Worm (Caenorhabditis elegans) whole organism, mixed stage, embryonic: ENCODE measurements around the gene T09F5.2.

Experiments used
- M03D4.4 ChIP-seq: sonication (generic microtip); optimal IDR thresholded peaks from 2 replicates; lab custom pipeline; 2017; ENCODE audit warnings: mild to moderate bottlenecking, missing genetic modification characterization, missing compliant biosample characterization
- bed-3 ChIP-seq: fragments of 200-800 bp; sonication (Bioruptor generic); optimal IDR thresholded peaks from 3 replicates; lab custom pipeline; 2018; ENCODE audit warnings: mild to moderate bottlenecking, missing genetic modification characterization, moderate library complexity, missing compliant biosample characterization
- ceh-39 ChIP-seq: fragments of 150-350 bp; optimal IDR thresholded peaks from 2 replicates; lab custom pipeline; 2014; ENCODE audit warnings: missing biosample characterization, missing genetic modification characterization
- ceh-43 ChIP-seq: fragments of 200-800 bp; sonication (Bioruptor generic); optimal IDR thresholded peaks from 2 replicates; lab custom pipeline; 2018; ENCODE audit warnings: mild to moderate bottlenecking, missing genetic modification characterization, moderate library complexity, missing compliant biosample characterization
- cnd-1 ChIP-seq: fragments of 200-800 bp; sonication (Bioruptor generic); optimal IDR thresholded peaks from 2 replicates; lab custom pipeline; 2018; ENCODE audit warnings: mild to moderate bottlenecking, missing genetic modification characterization, missing compliant biosample characterization
- drap-1 ChIP-seq: fragments of 200-800 bp; sonication (Bioruptor generic); optimal IDR thresholded peaks from 3 replicates; lab custom pipeline; 2018; ENCODE audit warnings: mild to moderate bottlenecking, missing genetic modification characterization, missing compliant biosample characterization
- elt-1 ChIP-seq: sonication (generic microtip); optimal IDR thresholded peaks from 2 replicates; lab custom pipeline; 2017; ENCODE audit warnings: missing genetic modification characterization, mild to moderate bottlenecking, missing compliant biosample characterization, antibody characterized with exemption, moderate library complexity, borderline replicate concordance; ENCODE audit not compliant: insufficient read depth
- elt-3 ChIP-seq: fragments of 150-350 bp; optimal IDR thresholded peaks from 2 replicates; lab custom pipeline; 2014; ENCODE audit warnings: missing biosample characterization, missing genetic modification characterization
- flh-1 ChIP-seq: fragments of 200-800 bp; sonication (Bioruptor generic); optimal IDR thresholded peaks from 2 replicates; lab custom pipeline; 2018; ENCODE audit warnings: mild to moderate bottlenecking, missing genetic modification characterization, moderate library complexity, missing compliant biosample characterization
- ham-2 ChIP-seq: fragments of 200-800 bp; sonication (Bioruptor generic); optimal IDR thresholded peaks from 2 replicates; lab custom pipeline; 2018; ENCODE audit warnings: mild to moderate bottlenecking, missing genetic modification characterization, missing compliant biosample characterization
- hlh-1 ChIP-seq: fragments of 150-350 bp; optimal IDR thresholded peaks from 2 replicates; lab custom pipeline; 2014; ENCODE audit warnings: missing biosample characterization, missing genetic modification reagents, missing genetic modification characterization
- lin-13 ChIP-seq: fragments of 150-350 bp; optimal IDR thresholded peaks from 2 replicates; lab custom pipeline; 2014; ENCODE audit warnings: missing biosample characterization, missing genetic modification characterization
- lin-32 ChIP-seq: fragments of 200-800 bp; sonication (Bioruptor generic); optimal IDR thresholded peaks from 2 replicates; lab custom pipeline; 2018; ENCODE audit warnings: mild to moderate bottlenecking, missing genetic modification characterization, missing compliant biosample characterization
- lsy-2 ChIP-seq: fragments of 150-350 bp; optimal IDR thresholded peaks from 2 replicates; lab custom pipeline; 2014; ENCODE audit warnings: missing biosample characterization, missing genetic modification characterization
- mab-5 ChIP-seq: fragments of 150-350 bp; optimal IDR thresholded peaks from 2 replicates; lab custom pipeline; 2014; ENCODE audit warnings: missing biosample characterization, missing genetic modification characterization
- mep-1 ChIP-seq: fragments of 150-350 bp; optimal IDR thresholded peaks from 2 replicates; lab custom pipeline; 2017; ENCODE audit warnings: missing biosample characterization, missing genetic modification reagents, missing genetic modification characterization, inconsistent platforms
- mls-2 ChIP-seq: sonication (generic microtip); optimal IDR thresholded peaks from 2 replicates; lab custom pipeline; 2016; ENCODE audit warnings: mild to moderate bottlenecking, missing genetic modification characterization, moderate library complexity, missing compliant biosample characterization
- nhr-12 ChIP-seq: fragments of 150-350 bp; optimal IDR thresholded peaks from 2 replicates; lab custom pipeline; 2014; ENCODE audit warnings: missing biosample characterization, missing genetic modification characterization
- nhr-237 ChIP-seq: fragments of 150-350 bp; optimal IDR thresholded peaks from 2 replicates; lab custom pipeline; 2014; ENCODE audit warnings: missing biosample characterization, missing genetic modification characterization
- nhr-28 ChIP-seq: fragments of 150-350 bp; optimal IDR thresholded peaks from 2 replicates; lab custom pipeline; 2014; ENCODE audit warnings: missing biosample characterization, missing genetic modification characterization
- nhr-76 ChIP-seq: sonication (generic microtip); optimal IDR thresholded peaks from 2 replicates; lab custom pipeline; 2017; ENCODE audit warnings: missing biosample characterization, missing genetic modification characterization
- pha-4 ChIP-seq: fragments of 150-350 bp; optimal IDR thresholded peaks from 2 replicates; lab custom pipeline; 2018; ENCODE audit warnings: missing biosample characterization, missing genetic modification reagents, missing genetic modification characterization
- sem-2 ChIP-seq: fragments of 200-800 bp; sonication (Bioruptor generic); optimal IDR thresholded peaks from 2 replicates; lab custom pipeline; 2018; ENCODE audit warnings: mild to moderate bottlenecking, missing genetic modification characterization, missing compliant biosample characterization
- snpc-4 ChIP-seq: fragments of 150-350 bp; optimal IDR thresholded peaks from 2 replicates; lab custom pipeline; 2014; ENCODE audit warnings: missing biosample characterization, missing genetic modification characterization
- sptf-1 ChIP-seq: sonication (generic microtip); optimal IDR thresholded peaks from 2 replicates; lab custom pipeline; 2017; ENCODE audit warnings: mild to moderate bottlenecking, missing genetic modification characterization, moderate library complexity, missing compliant biosample characterization
- tbx-8 ChIP-seq: fragments of 200-800 bp; sonication (Bioruptor generic); optimal IDR thresholded peaks from 2 replicates; lab custom pipeline; 2018; ENCODE audit warnings: mild to moderate bottlenecking, missing genetic modification characterization, moderate library complexity, missing compliant biosample characterization
- unc-39 ChIP-seq: fragments of 150-350 bp; optimal IDR thresholded peaks from 2 replicates; lab custom pipeline; 2014; ENCODE audit warnings: missing biosample characterization, missing genetic modification characterization
- unc-62 ChIP-seq: fragments of 150-350 bp; optimal IDR thresholded peaks from 2 replicates; lab custom pipeline; 2014; ENCODE audit warnings: missing biosample characterization, missing genetic modification reagents, missing genetic modification characterization
- zip-8 ChIP-seq: fragments of 150-350 bp; optimal IDR thresholded peaks from 2 replicates; lab custom pipeline; 2014; ENCODE audit warnings: missing biosample characterization, missing genetic modification characterization
- ztf-11 ChIP-seq: fragments of 150-350 bp; optimal IDR thresholded peaks from 2 replicates; lab custom pipeline; 2014; ENCODE audit warnings: missing biosample characterization, missing genetic modification characterization

T09F5.2 gene

ce11 chrV:15153277-15153676 is 2.5 kb downstream of the T09F5.2 start, which contains the start of gene srh-55:
TSS of gene srh-55 (plus strand) at chrV:15153577.
- no peak for TF ChIP-seq hlh-1 (tag; lab: Kevin White, UChicago)
- TF ChIP-seq, all 35 proteins: peak for 0

- TF ChIP-seq hlh-1 (tag; lab: Kevin White, UChicago) (no peak), elt-1 (no peak), unc-39 (tag; lab: Kevin White, UChicago) (no peak), lin-13 (tag; lab: Kevin White, UChicago) (no peak), unc-62 (no peak)
Measured at ce11 chrV:15156504-15156903, 5.7 kb downstream of the T09F5.2 start.

- TF ChIP-seq cnd-1 (no peak), hlh-1 (tag; lab: Kevin White, UChicago) (no peak), ceh-39 (tag; lab: Kevin White, UChicago) (no peak), lsy-2 (tag; lab: Kevin White, UChicago) (no peak), tbx-8 (GFP tag; lab: Kevin White, UChicago) (no peak), nhr-28 (tag; lab: Kevin White, UChicago) (no peak), ceh-43 (GFP tag; lab: Kevin White, UChicago) (no peak), ham-2 (GFP tag; lab: Kevin White, UChicago) (no peak), elt-3 (tag; lab: Kevin White, UChicago) (no peak), snpc-4 (tag; lab: Kevin White, UChicago) (no peak), mab-5 (tag; lab: Kevin White, UChicago) (no peak), lin-13 (tag; lab: Kevin White, UChicago) (no peak), nhr-12 (tag; lab: Kevin White, UChicago) (no peak), pha-4 (no peak)
Measured at ce11 chrV:15158691-15159090, 7.9 kb downstream of the T09F5.2 start, which contains the start of gene str-45. TSS of gene str-45 (plus strand) at chrV:15158991.

- TF ChIP-seq zip-8 (tag; lab: Kevin White, UChicago) (no peak), tbx-8 (GFP tag; lab: Kevin White, UChicago) (no peak), hlh-1 (tag; lab: Kevin White, UChicago) (no peak), nhr-237 (tag; lab: Kevin White, UChicago) (no peak), ceh-39 (tag; lab: Kevin White, UChicago) (no peak), mep-1 (tag; lab: Kevin White, UChicago) (no peak), nhr-76 (tag; lab: Kevin White, UChicago) (no peak), ham-2 (GFP tag; lab: Kevin White, UChicago) (no peak), nhr-12 (tag; lab: Kevin White, UChicago) (no peak), lin-32 (GFP tag; lab: Kevin White, UChicago) (no peak), ztf-11 (tag; lab: Kevin White, UChicago) (no peak), mls-2 (tag; lab: Kevin White, UChicago) (no peak), sem-2 (GFP tag; lab: Kevin White, UChicago) (no peak), unc-39 (tag; lab: Kevin White, UChicago) (no peak), flh-1 (GFP tag; lab: Kevin White, UChicago) (no peak), drap-1 (GFP tag; lab: Kevin White, UChicago) (no peak), M03D4.4 (tag; lab: Kevin White, UChicago) (no peak), snpc-4 (tag; lab: Kevin White, UChicago) (no peak), sptf-1 (tag; lab: Kevin White, UChicago) (no peak), elt-3 (tag; lab: Kevin White, UChicago) (no peak)
Measured at ce11 chrV:15162697-15163096, 11.9 kb downstream of the T09F5.2 start, which contains the start of gene srz-11. TSS of gene srz-11 (plus strand) at chrV:15163082.

- TF ChIP-seq cnd-1 (no peak), nhr-12 (tag; lab: Kevin White, UChicago) (no peak), flh-1 (GFP tag; lab: Kevin White, UChicago) (no peak), bed-3 (GFP tag; lab: Kevin White, UChicago) (no peak), sptf-1 (tag; lab: Kevin White, UChicago) (no peak), snpc-4 (tag; lab: Kevin White, UChicago) (no peak), drap-1 (GFP tag; lab: Kevin White, UChicago) (no peak), mab-5 (tag; lab: Kevin White, UChicago) (no peak), nhr-76 (tag; lab: Kevin White, UChicago) (no peak), elt-3 (tag; lab: Kevin White, UChicago) (no peak), nhr-28 (tag; lab: Kevin White, UChicago) (no peak), ceh-39 (tag; lab: Kevin White, UChicago) (no peak), ham-2 (GFP tag; lab: Kevin White, UChicago) (no peak), unc-62 (no peak), elt-1 (no peak), zip-8 (tag; lab: Kevin White, UChicago) (no peak)
Measured at ce11 chrV:15175459-15175858, 24.7 kb downstream of the T09F5.2 start, which contains the start of gene clec-47. TSS of gene clec-47 (plus strand) at chrV:15175759.
